Worm (Caenorhabditis elegans) whole organism, L1 larva: ENCODE results near the gene rga-1.

Experiments
- C34B4.2 ChIP-seq: sonication (generic microtip); optimal IDR thresholded peaks from 2 replicates; lab custom pipeline; 2017; ENCODE audit warnings: mild to moderate bottlenecking, missing genetic modification characterization, missing compliant biosample characterization
- Y116A8C.19 ChIP-seq: sonication (generic microtip); optimal IDR thresholded peaks from 2 replicates; lab custom pipeline; 2016; ENCODE audit warnings: missing compliant biosample characterization, missing genetic modification characterization, borderline replicate concordance
- alr-1 ChIP-seq: fragments of 200-800 bp; sonication (Bioruptor generic); optimal IDR thresholded peaks from 2 replicates; lab custom pipeline; 2018; ENCODE audit warnings: borderline replicate concordance, mild to moderate bottlenecking, missing genetic modification characterization, missing compliant biosample characterization
- blmp-1 ChIP-seq: fragments of 150-350 bp; optimal IDR thresholded peaks from 2 replicates; lab custom pipeline; 2014; ENCODE audit warnings: missing biosample characterization, missing genetic modification characterization
- ceh-8 ChIP-seq: fragments of 200-800 bp; sonication (Bioruptor generic); optimal IDR thresholded peaks from 2 replicates; lab custom pipeline; 2018; ENCODE audit warnings: mild to moderate bottlenecking, missing genetic modification characterization, moderate library complexity, missing compliant biosample characterization
- efl-1 ChIP-seq, 4 experiments: fragments of 150-350 bp; optimal IDR thresholded peaks in 3 of 4; peaks in 1 of 4; 1 replicate in 1 of 4; 2 replicates in 3 of 4; lab custom pipeline; 2014; ENCODE audit warnings: missing biosample characterization in 2 of 4, missing genetic modification characterization in 2 of 4, missing genetic modification reagents in 2 of 4
- egl-27 ChIP-seq, 2 experiments: fragments of 150-350 bp in 1 of 2; sonication (generic microtip); optimal IDR thresholded peaks; 3 replicates each; lab custom pipeline; 2017 to 2018; ENCODE audit warnings: missing biosample characterization in 2 of 2, missing genetic modification characterization in 2 of 2, missing genetic modification reagents in 2 of 2
- elt-2 ChIP-seq: sonication (generic microtip); optimal IDR thresholded peaks from 2 replicates; lab custom pipeline; 2016; ENCODE audit warnings: missing genetic modification characterization, mild to moderate bottlenecking, inconsistent platforms, missing compliant biosample characterization, missing genetic modification reagents
- elt-3 ChIP-seq, 6 experiments: fragments of 150-350 bp in 1 of 6; sonication (generic microtip); optimal IDR thresholded peaks; 2 replicates each; lab custom pipeline; 2017 to 2018; ENCODE audit warnings: missing biosample characterization in 6 of 6, missing genetic modification characterization in 6 of 6, inconsistent platforms in 1 of 6
- fkh-10 ChIP-seq: sonication (generic microtip); optimal IDR thresholded peaks from 2 replicates; lab custom pipeline; 2017; ENCODE audit warnings: missing biosample characterization, missing genetic modification reagents, missing genetic modification characterization
- fkh-8 ChIP-seq: sonication (generic microtip); optimal IDR thresholded peaks from 2 replicates; lab custom pipeline; 2016; ENCODE audit warnings: mild to moderate bottlenecking, missing genetic modification characterization, missing compliant biosample characterization
- fos-1 ChIP-seq: fragments of 150-350 bp; optimal IDR thresholded peaks from 2 replicates; lab custom pipeline; 2014; ENCODE audit warnings: missing biosample characterization, missing genetic modification characterization
- hlh-4 ChIP-seq: sonication (generic microtip); optimal IDR thresholded peaks from 2 replicates; lab custom pipeline; 2016; ENCODE audit warnings: mild to moderate bottlenecking, missing genetic modification characterization, missing compliant biosample characterization
- lin-13 ChIP-seq: fragments of 150-350 bp; optimal IDR thresholded peaks from 2 replicates; lab custom pipeline; 2014; ENCODE audit warnings: missing biosample characterization, missing genetic modification reagents, missing genetic modification characterization
- lin-35 ChIP-seq, 2 experiments: fragments of 150-350 bp; optimal IDR thresholded peaks; 2 replicates each; lab custom pipeline; 2014; ENCODE audit warnings: missing biosample characterization in 2 of 2, missing genetic modification characterization in 2 of 2, missing genetic modification reagents in 2 of 2
- lsy-2 ChIP-seq, 2 experiments: fragments of 150-350 bp; optimal IDR thresholded peaks; 2 replicates each; lab custom pipeline; 2014; ENCODE audit warnings: missing biosample characterization in 2 of 2, missing genetic modification characterization in 2 of 2
- mdl-1 ChIP-seq, 2 experiments: fragments of 150-350 bp; optimal IDR thresholded peaks; 2 replicates each; lab custom pipeline; 2014 to 2017; ENCODE audit warnings: missing biosample characterization in 2 of 2, missing genetic modification characterization in 2 of 2, inconsistent platforms in 1 of 2
- nhr-19 ChIP-seq: fragments of 200-800 bp; sonication (Bioruptor generic); conservative IDR thresholded peaks from 2 replicates; pipeline ENCODE4 v1.3.6; 2022; ENCODE audit warnings: missing genetic modification characterization, missing compliant biosample characterization
- nhr-20 ChIP-seq: sonication (generic microtip); optimal IDR thresholded peaks from 2 replicates; lab custom pipeline; 2016; ENCODE audit warnings: mild to moderate bottlenecking, missing genetic modification characterization, missing compliant biosample characterization
- nhr-237 ChIP-seq: fragments of 150-350 bp; optimal IDR thresholded peaks from 2 replicates; lab custom pipeline; 2014; ENCODE audit warnings: missing biosample characterization, missing genetic modification characterization
- nhr-28 ChIP-seq: fragments of 150-350 bp; optimal IDR thresholded peaks from 2 replicates; lab custom pipeline; 2014; ENCODE audit warnings: missing biosample characterization, missing genetic modification characterization
- nhr-71 ChIP-seq: sonication (generic microtip); optimal IDR thresholded peaks from 2 replicates; lab custom pipeline; 2016; ENCODE audit warnings: mild to moderate bottlenecking, missing genetic modification characterization, moderate library complexity, missing compliant biosample characterization
- nhr-84 ChIP-seq: sonication (generic microtip); optimal IDR thresholded peaks from 2 replicates; lab custom pipeline; 2017; ENCODE audit warnings: missing biosample characterization, missing genetic modification characterization
- pag-3 ChIP-seq: sonication (generic microtip); optimal IDR thresholded peaks from 2 replicates; lab custom pipeline; 2017; ENCODE audit warnings: missing genetic modification characterization, mild to moderate bottlenecking, missing compliant biosample characterization, antibody characterized with exemption, borderline replicate concordance; ENCODE audit not compliant: insufficient read depth
- pax-3 ChIP-seq: fragments of 200-800 bp; sonication (Bioruptor generic); optimal IDR thresholded peaks from 2 replicates; lab custom pipeline; 2018; ENCODE audit warnings: mild to moderate bottlenecking, missing genetic modification characterization, moderate library complexity, missing compliant biosample characterization
- rnt-1 ChIP-seq: sonication (generic microtip); optimal IDR thresholded peaks from 2 replicates; lab custom pipeline; 2016; ENCODE audit warnings: mild to moderate bottlenecking, missing genetic modification characterization, moderate library complexity, missing compliant biosample characterization
- snpc-4 ChIP-seq: fragments of 150-350 bp; optimal IDR thresholded peaks from 2 replicates; lab custom pipeline; 2014; ENCODE audit warnings: missing biosample characterization, missing genetic modification characterization
- snu-23 ChIP-seq: sonication (generic microtip); optimal IDR thresholded peaks from 2 replicates; lab custom pipeline; 2016; ENCODE audit warnings: missing genetic modification characterization, missing compliant biosample characterization
- sptf-1 ChIP-seq: fragments of 150-350 bp; optimal IDR thresholded peaks from 2 replicates; lab custom pipeline; 2014; ENCODE audit warnings: missing biosample characterization, missing genetic modification characterization
- tlp-1 ChIP-seq: fragments of 150-350 bp; optimal IDR thresholded peaks from 2 replicates; lab custom pipeline; 2014; ENCODE audit warnings: missing biosample characterization, missing genetic modification characterization
- unc-130 ChIP-seq: fragments of 150-350 bp; optimal IDR thresholded peaks from 2 replicates; lab custom pipeline; 2017; ENCODE audit warnings: missing biosample characterization, missing genetic modification characterization, inconsistent platforms
- unc-62 ChIP-seq: fragments of 150-350 bp; optimal IDR thresholded peaks from 2 replicates; lab custom pipeline; 2014; ENCODE audit warnings: missing biosample characterization, missing genetic modification reagents, missing genetic modification characterization
- xbp-1 ChIP-seq: sonication (generic microtip); optimal IDR thresholded peaks from 2 replicates; lab custom pipeline; 2016; ENCODE audit warnings: missing genetic modification characterization, missing compliant biosample characterization
- zag-1 ChIP-seq: fragments of 150-350 bp; optimal IDR thresholded peaks from 2 replicates; lab custom pipeline; 2014; ENCODE audit warnings: missing biosample characterization, missing genetic modification characterization
- ztf-11 ChIP-seq, 2 experiments: sonication (generic microtip); optimal IDR thresholded peaks; 2 replicates each; lab custom pipeline; 2016 to 2017; ENCODE audit warnings: missing genetic modification characterization in 2 of 2, missing biosample characterization in 1 of 2, missing compliant biosample characterization in 1 of 2

rga-1 gene

DNA sequence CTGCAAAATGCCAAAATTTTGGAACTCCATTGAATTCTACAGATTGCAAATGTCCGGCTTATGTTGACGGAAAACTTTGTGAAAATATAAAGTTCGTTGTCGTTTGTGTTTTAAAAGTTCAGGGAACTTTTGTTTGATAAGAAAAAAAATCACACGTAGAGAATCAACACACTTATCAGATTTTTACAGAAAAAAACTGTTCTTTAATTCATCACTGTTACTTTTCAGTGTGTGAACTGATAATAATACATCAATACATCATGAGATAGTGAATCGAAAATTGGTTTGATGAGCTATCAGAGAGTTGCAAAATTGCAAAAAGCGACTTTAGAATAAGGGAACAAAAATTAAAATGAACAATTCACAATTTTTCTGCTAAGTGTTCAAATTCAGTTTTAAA is 46.2 kb upstream of the rga-1 start:
- no peak for TF ChIP-seq zag-1 (tag; lab: Kevin White, UChicago)
- TF ChIP-seq snpc-4 (tag; lab: Kevin White, UChicago), result no peak
- TF ChIP-seq blmp-1, result no peak
- TF ChIP-seq elt-3 (tag; optimal IDR thresholded peaks at IDR 0.05; lab: Kevin White, UChicago), result no peak
- TF ChIP-seq Y116A8C.19, result no peak
- TF ChIP-seq unc-130 (tag; lab: Kevin White, UChicago), result no peak
- no peak for TF ChIP-seq alr-1 (tag; lab: Kevin White, UChicago)
- TF ChIP-seq tlp-1, result no peak
- no peak for TF ChIP-seq fkh-10 (GFP tag; lab: Kevin White, UChicago)
- peak; percentile 69 for TF ChIP-seq elt-2 (tag; lab: Kevin White, UChicago)
- peak in 1 of 2 experiments; percentile 11 for TF ChIP-seq lin-35 (GFP tag; optimal IDR thresholded peaks at IDR 0.05; lab: Kevin White, UChicago)
- no peak for TF ChIP-seq sptf-1 (tag; lab: Kevin White, UChicago)
- TF ChIP-seq nhr-20 (tag; lab: Kevin White, UChicago), result peak; percentile 0
- TF ChIP-seq pag-3 (tag; lab: Kevin White, UChicago), result no peak

DNA sequence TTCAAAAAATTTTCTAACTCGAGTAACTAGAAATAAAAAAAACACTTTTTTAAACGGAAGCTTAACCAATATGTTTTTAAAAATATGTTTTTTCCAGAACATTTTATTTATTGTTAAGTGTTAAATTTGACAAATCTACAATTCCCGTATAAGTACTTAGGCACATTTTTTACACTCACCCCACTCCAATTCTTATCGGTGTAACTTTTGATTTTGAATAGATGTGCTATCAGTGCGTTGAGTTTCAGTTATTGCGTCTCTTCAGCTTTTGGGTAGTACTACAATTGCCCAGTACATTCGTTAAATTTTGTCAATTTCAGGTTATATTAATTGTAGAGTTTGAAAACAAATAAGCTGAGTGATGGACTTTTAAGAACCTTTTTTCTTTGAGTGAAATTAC is 40.7 kb upstream of the rga-1 start:
- TF ChIP-seq nhr-19 (GFP tag; lab: Robert Waterston, UW) (no peak), elt-2 (tag; lab: Kevin White, UChicago) (peak; percentile 8), xbp-1 (no peak)

DNA sequence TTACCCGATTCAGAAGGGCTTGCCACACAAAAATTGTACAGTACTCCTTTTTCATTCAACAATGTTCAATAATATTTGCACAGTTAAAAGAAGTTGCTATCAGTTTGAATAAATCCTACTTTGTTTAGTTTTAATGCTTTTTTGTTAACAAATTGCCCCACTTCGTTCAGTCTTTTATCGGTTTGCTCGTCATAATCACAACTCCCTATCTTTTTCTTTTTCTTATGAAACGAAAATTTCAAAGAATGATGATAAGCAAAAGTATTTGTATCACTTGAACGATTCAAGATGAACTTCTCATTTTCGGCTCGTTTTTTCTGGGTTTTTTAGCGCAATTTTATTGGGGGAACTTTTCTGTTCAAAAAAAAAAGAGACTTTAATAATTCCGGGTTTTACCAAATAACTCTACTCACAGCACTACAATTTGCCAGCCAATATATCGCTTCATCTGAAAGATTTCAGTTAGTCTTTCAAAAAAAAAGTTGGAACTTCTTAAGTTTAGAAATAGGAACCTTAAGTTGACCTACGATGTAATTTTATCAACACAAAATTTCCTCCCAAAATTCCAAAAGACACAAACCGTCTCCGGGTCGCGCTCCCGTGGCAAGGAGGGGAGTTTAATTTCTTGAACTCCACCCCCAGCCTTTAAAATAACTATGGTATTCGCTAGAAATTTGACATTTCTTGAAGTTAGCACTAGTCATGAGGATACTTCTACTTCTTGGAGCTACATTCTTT is 39.9 kb upstream of the rga-1 start, which contains the start of gene C05D12.3:
TSS of gene C05D12.3 (plus strand) at position 688 of the 738 bp plus-strand sequence.
- no peak for TF ChIP-seq rnt-1 (tag; lab: Kevin White, UChicago)
- TF ChIP-seq fkh-8 (tag; lab: Kevin White, UChicago), result no peak
- TF ChIP-seq elt-2 (tag; lab: Kevin White, UChicago), result peak; percentile 22
- no peak for TF ChIP-seq snu-23
- no peak for TF ChIP-seq nhr-71 (tag; lab: Kevin White, UChicago)
- no peak for TF ChIP-seq efl-1 (optimal IDR thresholded peaks at IDR 0.05; lab: Kevin White, UChicago)
- TF ChIP-seq efl-1 (GFP tag; optimal IDR thresholded peaks at IDR 0.05 in 1 of 2; lab: Kevin White, UChicago), result peak in 1 of 2 experiments; percentile 49
- no peak for TF ChIP-seq fos-1 (tag; lab: Kevin White, UChicago)
- no peak for TF ChIP-seq blmp-1
- no peak for TF ChIP-seq ztf-11 (tag; optimal IDR thresholded peaks at IDR 0.05; lab: Kevin White, UChicago)

DNA sequence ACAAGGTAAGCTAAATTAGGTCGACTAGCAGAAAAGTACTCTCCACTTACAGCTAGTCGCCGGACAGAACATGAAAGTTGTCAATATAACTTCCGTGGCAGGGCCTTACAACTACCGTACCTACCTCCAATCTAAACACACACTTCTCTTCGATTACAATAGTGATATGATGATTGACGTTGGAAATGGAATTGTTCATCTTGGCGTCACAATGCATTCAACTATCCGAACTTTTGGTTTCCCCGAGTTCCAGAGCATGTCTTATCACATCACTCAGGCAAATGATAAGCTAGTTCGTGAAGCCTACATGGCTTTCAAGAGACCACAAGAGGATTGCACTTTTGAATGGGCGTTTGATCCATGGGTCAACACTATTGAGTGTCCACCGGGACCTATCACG is 37.4 kb upstream of the rga-1 start:
- no peak for TF ChIP-seq fkh-8 (tag; lab: Kevin White, UChicago)
- TF ChIP-seq lin-13 (GFP tag; lab: Kevin White, UChicago), result no peak
- no peak for TF ChIP-seq C34B4.2 (tag; lab: Kevin White, UChicago)

DNA sequence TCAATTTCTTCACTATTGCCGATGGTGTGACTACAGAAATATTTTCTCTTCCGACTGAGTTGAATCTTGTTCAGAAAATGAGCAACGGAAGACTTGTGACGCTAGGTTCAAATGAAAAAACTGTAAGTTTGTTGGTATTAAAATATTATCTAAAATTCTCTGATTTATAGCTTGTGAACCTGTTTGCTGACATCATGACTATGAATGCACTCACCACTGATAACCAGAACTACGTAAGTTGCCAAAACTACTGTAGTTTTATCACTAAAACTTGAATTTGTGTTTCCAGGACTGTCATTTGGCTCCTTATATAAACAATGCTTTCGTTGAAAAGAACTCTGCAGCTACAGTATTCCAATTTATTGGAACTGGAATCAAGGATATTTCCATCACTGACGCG is 36.1 kb upstream of the rga-1 start:
- TF ChIP-seq ceh-8 (GFP tag; lab: Kevin White, UChicago), result no peak
- peak; percentile 10 for TF ChIP-seq elt-2 (tag; lab: Kevin White, UChicago)
- TF ChIP-seq, all 84 proteins: peak for 1

DNA sequence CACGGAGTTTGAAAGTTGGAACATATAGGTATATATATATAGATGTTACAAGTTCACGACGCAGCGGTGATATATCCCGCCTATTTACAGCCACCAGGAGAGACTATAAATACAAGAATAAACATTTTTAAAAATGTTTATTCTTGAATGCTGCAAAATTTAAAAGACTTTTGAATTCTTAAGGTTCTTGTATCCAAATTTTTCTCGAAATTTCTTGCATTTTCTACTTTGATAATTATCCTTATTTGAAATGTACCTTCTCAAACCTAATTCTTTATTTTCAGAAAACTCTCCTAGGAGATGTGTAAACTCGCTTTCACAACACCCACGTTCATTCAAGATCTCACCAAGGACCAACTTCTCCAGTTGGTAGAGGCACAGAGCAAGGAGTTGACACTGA is 33.1 kb upstream of the rga-1 start, which contains the start of gene C05D12.4:
TSS of gene C05D12.4 (plus strand) at position 301 of the 400 bp plus-strand sequence.
- TF ChIP-seq hlh-4 (tag; lab: Kevin White, UChicago) (no peak), nhr-28 (no peak), nhr-237 (tag; lab: Kevin White, UChicago) (no peak), nhr-84 (tag; lab: Kevin White, UChicago) (no peak), unc-62 (GFP tag; lab: Kevin White, UChicago) (no peak), mdl-1 (tag; optimal IDR thresholded peaks at IDR 0.05; lab: Kevin White, UChicago) (no peak), efl-1 (optimal IDR thresholded peaks at IDR 0.05; lab: Kevin White, UChicago) (no peak), efl-1 (GFP tag; optimal IDR thresholded peaks at IDR 0.05 in 1 of 2; lab: Kevin White, UChicago) (no peak), egl-27 (tag; optimal IDR thresholded peaks at IDR 0.05; lab: Kevin White, UChicago) (no peak), lsy-2 (tag; optimal IDR thresholded peaks at IDR 0.05; lab: Kevin White, UChicago) (no peak), pax-3 (tag; lab: Kevin White, UChicago) (no peak)
